Worm (Caenorhabditis elegans): Measurements from ENCODE around the gene F25E2.3.

ce11 chrX:769550-769949 lies 43.4 kb downstream of the F25E2.3 start:
- TF ChIP-seq W03F9.2 (tag; optimal IDR thresholded peaks at IDR 0.05) (no peak), him-1 (tag; optimal IDR thresholded peaks at IDR 0.05) (no peak)
